Worm (Caenorhabditis elegans) whole organism, early embryonic: ENCODE measurements around the gene pals-27.

Experiments
- flt-1 ChIP-seq: fragments of 200-800 bp; sonication (Bioruptor generic); IDR thresholded peaks from 2 replicates; pipeline ENCODE4 v1.3.6; 2022; ENCODE audit warnings: missing genetic modification characterization, missing compliant biosample characterization
- hmbx-1 ChIP-seq: sonication (generic microtip); optimal IDR thresholded peaks from 2 replicates; lab custom pipeline; 2016; ENCODE audit warnings: mild to moderate bottlenecking, missing genetic modification characterization, missing compliant biosample characterization

DNA sequence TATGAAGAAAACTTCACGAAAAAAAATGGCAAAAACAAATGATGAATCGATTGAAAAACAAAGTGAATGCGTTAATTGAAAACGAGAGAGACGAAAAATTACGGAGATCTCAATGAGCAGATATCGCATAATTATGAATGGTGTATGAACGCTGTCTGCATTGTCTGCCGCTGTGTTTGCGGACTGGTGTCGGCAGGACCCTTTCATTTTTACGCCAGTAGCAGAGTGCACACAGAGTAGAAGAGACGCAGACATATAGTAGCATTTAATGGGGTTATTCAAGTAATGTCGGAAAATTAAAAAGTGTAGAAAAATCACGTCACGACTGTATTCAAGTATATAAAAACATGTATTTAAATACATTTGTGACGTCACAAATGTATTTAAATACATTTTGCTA is 608 bp upstream of the pals-27 start:
- TF ChIP-seq flt-1 (GFP tag; lab: Robert Waterston, UW) (no peak), hmbx-1 (tag; lab: Kevin White, UChicago) (no peak)
